Worm (Caenorhabditis elegans) whole organism, L1 larva: Measurements from ENCODE around the gene cyp-34A6.

Source experiments
- ama-1 ChIP-seq: fragments of 150-350 bp; optimal IDR thresholded peaks from 2 replicates; lab custom pipeline; 2014
- ceh-82 ChIP-seq, 3 experiments: fragments of 150-350 bp in 1 of 3; sonication (generic microtip) in 2 of 3; optimal IDR thresholded peaks; 2 replicates each; lab custom pipeline; 2014 to 2017; ENCODE audit warnings: missing biosample characterization in 3 of 3, missing genetic modification characterization in 3 of 3
- hlh-4 ChIP-seq: sonication (generic microtip); optimal IDR thresholded peaks from 2 replicates; lab custom pipeline; 2016; ENCODE audit warnings: mild to moderate bottlenecking, missing genetic modification characterization, missing compliant biosample characterization
- nhr-28 ChIP-seq: fragments of 150-350 bp; optimal IDR thresholded peaks from 2 replicates; lab custom pipeline; 2014; ENCODE audit warnings: missing biosample characterization, missing genetic modification characterization
- pqm-1 ChIP-seq: sonication (generic microtip); optimal IDR thresholded peaks from 3 replicates; lab custom pipeline; 2017; ENCODE audit warnings: missing biosample characterization, missing genetic modification characterization
- rnt-1 ChIP-seq: sonication (generic microtip); optimal IDR thresholded peaks from 2 replicates; lab custom pipeline; 2016; ENCODE audit warnings: mild to moderate bottlenecking, missing genetic modification characterization, moderate library complexity, missing compliant biosample characterization

DNA sequence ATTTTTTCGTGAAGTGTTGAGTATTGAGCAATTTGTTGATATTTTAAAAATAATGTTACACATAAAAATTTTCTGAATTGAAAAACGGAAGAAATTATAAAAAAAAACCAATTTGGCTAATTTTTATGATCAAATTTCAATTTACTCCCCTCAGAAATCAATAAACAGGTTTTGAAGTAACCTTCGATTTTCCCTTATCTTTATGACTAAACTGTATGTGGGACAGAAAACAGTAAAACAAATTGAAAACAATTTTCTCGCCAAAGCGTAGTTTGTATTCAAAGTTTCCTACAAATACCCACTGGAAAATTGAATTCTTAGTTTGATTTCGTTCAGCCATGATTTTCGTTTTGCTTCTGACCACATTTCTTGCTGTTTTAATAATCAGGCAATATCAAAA, 22.3 kb downstream of the cyp-34A6 start, which contains the start of gene cyp-35B1:
- TF ChIP-seq ama-1 (lab: Kevin White, UChicago) = no peak
- TF ChIP-seq rnt-1 = no peak
- no peak for TF ChIP-seq nhr-28 (tag; lab: Kevin White, UChicago)
- no peak for TF ChIP-seq ceh-82 (tag; optimal IDR thresholded peaks at IDR 0.05; lab: Kevin White, UChicago)
- no peak for TF ChIP-seq pqm-1 (tag; lab: Kevin White, UChicago)
- no peak for TF ChIP-seq hlh-4 (tag; lab: Kevin White, UChicago)
